Worm (Caenorhabditis elegans) whole organism, L4 larva: ENCODE results near the gene che-10.

ENCODE experiments used
- Y75B8A.6 ChIP-seq: fragments of 200-800 bp; sonication (Bioruptor generic); IDR thresholded peaks from 2 replicates; pipeline ENCODE4 v1.3.6; 2022; ENCODE audit warnings: missing genetic modification reagents, missing genetic modification characterization, missing compliant biosample characterization
- ZK546.5 ChIP-seq, 2 experiments: sonication (generic microtip); optimal IDR thresholded peaks; 2 replicates each; lab custom pipeline; 2017; ENCODE audit warnings: missing biosample characterization in 2 of 2, missing genetic modification characterization in 2 of 2
- aha-1 ChIP-seq: fragments of 150-350 bp; peaks from one replicate; lab custom pipeline; 2014; ENCODE audit warnings: missing biosample characterization, missing genetic modification characterization
- ceh-82 ChIP-seq: sonication (generic microtip); optimal IDR thresholded peaks from 2 replicates; lab custom pipeline; 2017; ENCODE audit warnings: missing biosample characterization, missing genetic modification characterization
- ctbp-1 ChIP-seq: fragments of 200-800 bp; sonication (Bioruptor generic); IDR thresholded peaks from 2 replicates; pipeline ENCODE4 v1.3.6; 2022; ENCODE audit warnings: missing genetic modification reagents, missing genetic modification characterization, missing compliant biosample characterization
- daf-16 ChIP-seq, 3 experiments: sonication (generic microtip); optimal IDR thresholded peaks; 2 replicates each; lab custom pipeline; 2016 to 2017; ENCODE audit warnings: missing genetic modification characterization in 3 of 3, missing genetic modification reagents in 3 of 3, mild to moderate bottlenecking in 2 of 3, missing compliant biosample characterization in 2 of 3, missing biosample characterization in 1 of 3, moderate library complexity in 1 of 3
- daf-8 ChIP-seq: fragments of 200-800 bp; sonication (Bioruptor generic); IDR thresholded peaks from 2 replicates; pipeline ENCODE4 v1.3.6; 2022; ENCODE audit warnings: missing genetic modification characterization, missing compliant biosample characterization
- dmd-8 ChIP-seq: fragments of 200-800 bp; sonication (Bioruptor generic); IDR thresholded peaks from 2 replicates; pipeline ENCODE4 v1.3.6; 2022; ENCODE audit warnings: missing genetic modification characterization, missing compliant biosample characterization
- duxl-1 ChIP-seq: sonication (generic microtip); optimal IDR thresholded peaks from 2 replicates; lab custom pipeline; 2016; ENCODE audit warnings: mild to moderate bottlenecking, missing genetic modification characterization, moderate library complexity, missing compliant biosample characterization; ENCODE audit not compliant: poor library complexity
- egl-27 ChIP-seq: sonication (generic microtip); optimal IDR thresholded peaks from 3 replicates; lab custom pipeline; 2017; ENCODE audit warnings: missing biosample characterization, missing genetic modification reagents, missing genetic modification characterization
- fos-1 ChIP-seq: fragments of 150-350 bp; optimal IDR thresholded peaks from 2 replicates; lab custom pipeline; 2014; ENCODE audit warnings: missing biosample characterization, missing genetic modification characterization
- hlh-11 ChIP-seq: fragments of 200-800 bp; sonication (Bioruptor generic); optimal IDR thresholded peaks from 2 replicates; lab custom pipeline; 2018; ENCODE audit warnings: mild to moderate bottlenecking, missing genetic modification characterization, missing compliant biosample characterization
- hmg-1.1 ChIP-seq: fragments of 200-800 bp; sonication (Bioruptor generic); IDR thresholded peaks from 2 replicates; pipeline ENCODE4 v1.3.6; 2022; ENCODE audit warnings: missing genetic modification reagents, missing genetic modification characterization, missing compliant biosample characterization
- jun-1 ChIP-seq: fragments of 150-350 bp; optimal IDR thresholded peaks from 2 replicates; lab custom pipeline; 2014; ENCODE audit warnings: missing biosample characterization, missing genetic modification reagents, missing genetic modification characterization
- lin-13 ChIP-seq: fragments of 150-350 bp; optimal IDR thresholded peaks from 2 replicates; lab custom pipeline; 2014; ENCODE audit warnings: missing biosample characterization, missing genetic modification reagents, missing genetic modification characterization
- lin-29 ChIP-seq: fragments of 200-800 bp; sonication (Bioruptor generic); IDR thresholded peaks from 2 replicates; pipeline ENCODE4 v1.3.6; 2022; ENCODE audit warnings: missing genetic modification reagents, missing genetic modification characterization, missing compliant biosample characterization
- lin-38 ChIP-seq: fragments of 200-800 bp; sonication (Bioruptor generic); IDR thresholded peaks from 2 replicates; pipeline ENCODE4 v1.3.6; 2022; ENCODE audit warnings: missing genetic modification reagents, missing genetic modification characterization, missing compliant biosample characterization
- nhr-10 ChIP-seq: fragments of 150-350 bp; optimal IDR thresholded peaks from 2 replicates; lab custom pipeline; 2014; ENCODE audit warnings: missing biosample characterization, missing genetic modification characterization
- nhr-25 ChIP-seq: sonication (generic microtip); optimal IDR thresholded peaks from 2 replicates; lab custom pipeline; 2017; ENCODE audit warnings: missing genetic modification characterization, mild to moderate bottlenecking, missing compliant biosample characterization, antibody characterized with exemption, moderate library complexity, borderline replicate concordance; ENCODE audit not compliant: insufficient read depth
- nhr-28 ChIP-seq: fragments of 150-350 bp; optimal IDR thresholded peaks from 2 replicates; lab custom pipeline; 2014; ENCODE audit warnings: missing biosample characterization, missing genetic modification characterization
- nhr-41 ChIP-seq: fragments of 200-800 bp; sonication (Bioruptor generic); IDR thresholded peaks from 2 replicates; pipeline ENCODE4 v1.3.6; 2022; ENCODE audit warnings: missing genetic modification reagents, missing genetic modification characterization, missing compliant biosample characterization
- nhr-76 ChIP-seq: fragments of 150-350 bp; optimal IDR thresholded peaks from 2 replicates; lab custom pipeline; 2014; ENCODE audit warnings: missing biosample characterization, missing genetic modification characterization
- nhr-77 ChIP-seq: fragments of 150-350 bp; optimal IDR thresholded peaks from 2 replicates; lab custom pipeline; 2014; ENCODE audit warnings: missing biosample characterization, missing genetic modification characterization
- pha-4 ChIP-seq, 2 experiments: fragments of 150-350 bp in 1 of 2; fragments of 200-800 bp in 1 of 2; sonication (Bioruptor generic) in 1 of 2; IDR thresholded peaks in 1 of 2; optimal IDR thresholded peaks in 1 of 2; 2 replicates each; pipeline versions ENCODE4 v1.3.6 to Lab custom; 2014 to 2022; ENCODE audit warnings: missing genetic modification characterization in 2 of 2, missing genetic modification reagents in 2 of 2, missing biosample characterization in 1 of 2, missing compliant biosample characterization in 1 of 2
- rbr-2 ChIP-seq: sonication (generic microtip); optimal IDR thresholded peaks from 2 replicates; lab custom pipeline; 2016; ENCODE audit warnings: missing genotype, missing genetic modification characterization, missing compliant biosample characterization
- sdz-12 ChIP-seq: fragments of 200-800 bp; sonication (Bioruptor generic); optimal IDR thresholded peaks from 2 replicates; lab custom pipeline; 2018; ENCODE audit warnings: mild to moderate bottlenecking, missing genetic modification characterization, missing compliant biosample characterization
- set-16 ChIP-seq: fragments of 200-800 bp; sonication (Bioruptor generic); IDR thresholded peaks from 2 replicates; pipeline ENCODE4 v1.3.6; 2022; ENCODE audit warnings: missing genetic modification reagents, missing genetic modification characterization, missing compliant biosample characterization
- skn-1 ChIP-seq: fragments of 150-350 bp; optimal IDR thresholded peaks from 2 replicates; lab custom pipeline; 2014; ENCODE audit warnings: missing biosample characterization, missing genetic modification characterization
- tra-1 ChIP-seq: fragments of 200-800 bp; sonication (Bioruptor generic); IDR thresholded peaks from 2 replicates; pipeline ENCODE4 v1.3.6; 2022; ENCODE audit warnings: missing genetic modification reagents, missing genetic modification characterization, missing compliant biosample characterization
- unc-39 ChIP-seq: sonication (generic microtip); optimal IDR thresholded peaks from 2 replicates; lab custom pipeline; 2017; ENCODE audit warnings: missing biosample characterization, missing genetic modification characterization
- unc-62 ChIP-seq, 3 experiments: fragments of 150-350 bp in 1 of 3; sonication (generic microtip); optimal IDR thresholded peaks in 2 of 3; peaks in 1 of 3; 1 replicate in 1 of 3; 2 replicates in 2 of 3; lab custom pipeline; 2014 to 2017; ENCODE audit warnings: missing biosample characterization in 3 of 3, missing genetic modification characterization in 3 of 3, missing genetic modification reagents in 3 of 3, missing genotype in 1 of 3
- zfp-2 ChIP-seq: sonication (generic microtip); optimal IDR thresholded peaks from 2 replicates; lab custom pipeline; 2016; ENCODE audit warnings: mild to moderate bottlenecking, missing genetic modification characterization, missing compliant biosample characterization
- zfp-3 ChIP-seq: fragments of 200-800 bp; sonication (Bioruptor generic); conservative IDR thresholded peaks from 2 replicates; pipeline ENCODE4 v1.3.6; 2022; ENCODE audit warnings: missing genetic modification reagents, missing genetic modification characterization, missing compliant biosample characterization

Gene che-10

DNA sequence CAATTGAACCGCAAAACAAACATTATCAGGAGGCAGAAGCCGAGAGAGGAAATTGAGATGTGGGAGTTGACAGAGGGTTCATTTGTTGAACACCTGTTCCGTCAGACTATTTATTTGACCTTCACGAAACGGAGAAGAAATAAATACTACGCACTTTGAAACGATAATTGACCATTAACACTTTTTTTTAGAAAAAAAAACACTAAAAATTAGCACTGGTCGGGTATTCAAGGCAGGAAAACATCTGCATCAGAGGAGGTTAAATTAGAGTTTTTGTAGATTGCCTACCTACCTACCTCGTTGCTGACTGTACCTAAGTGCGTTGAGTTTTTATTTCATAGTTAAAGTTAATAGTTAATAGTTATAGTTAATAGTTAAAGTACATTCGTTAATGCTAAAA is 11.9 kb upstream of the che-10 start:
- no peak for TF ChIP-seq tra-1 (GFP tag; lab: Robert Waterston, UW)
- TF ChIP-seq fos-1 (tag; lab: Kevin White, UChicago) = no peak
- TF ChIP-seq hlh-11 (tag; lab: Kevin White, UChicago) = no peak
- TF ChIP-seq nhr-25 (tag; lab: Kevin White, UChicago) = no peak
- TF ChIP-seq set-16 (GFP tag; lab: Robert Waterston, UW) = no peak
- peak in 1 of 2 experiments; percentile 97 for TF ChIP-seq unc-62 (GFP tag; optimal IDR thresholded peaks at IDR 0.05 in 1 of 2; lab: Kevin White, UChicago)
- TF ChIP-seq unc-62 (tag; optimal IDR thresholded peaks at IDR 0.05; lab: Kevin White, UChicago) = no peak
- no peak for TF ChIP-seq lin-29 (GFP tag; lab: Robert Waterston, UW)

DNA sequence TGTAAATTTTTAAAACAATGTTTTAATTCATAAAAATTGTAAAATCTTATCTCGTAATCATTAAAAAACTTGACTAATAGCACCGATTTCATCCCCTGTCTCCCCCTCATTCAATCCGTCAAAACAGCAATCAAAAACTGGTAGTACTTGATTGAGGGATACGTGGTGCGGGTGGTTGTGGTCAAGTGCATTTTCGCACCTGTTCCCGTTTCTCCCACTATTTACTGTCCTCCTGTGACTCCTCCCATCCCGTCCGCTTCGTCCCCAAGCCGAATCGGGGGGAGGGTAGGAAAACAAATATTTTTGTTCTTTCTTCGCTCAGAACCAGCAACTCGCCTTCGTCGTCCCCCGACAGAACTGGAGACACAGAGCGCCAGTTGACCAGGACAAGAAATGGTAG is 10.6 kb upstream of the che-10 start, which contains the start of gene lgc-27:
Gene lgc-27 (plus strand): TSS at position 301 of the 400 bp plus-strand sequence.
- TF ChIP-seq ceh-82 (tag; lab: Kevin White, UChicago) = no peak
- TF ChIP-seq Y75B8A.6 = no peak
- TF ChIP-seq fos-1 (tag; lab: Kevin White, UChicago) = no peak
- TF ChIP-seq lin-38 (GFP tag; lab: Robert Waterston, UW) = no peak
- no peak for TF ChIP-seq set-16 (GFP tag; lab: Robert Waterston, UW)
- no peak for TF ChIP-seq zfp-3 (GFP tag; lab: Robert Waterston, UW)
- no peak for TF ChIP-seq lin-13
- TF ChIP-seq skn-1 (tag; lab: Kevin White, UChicago) = no peak
- no peak for TF ChIP-seq nhr-76 (tag; lab: Kevin White, UChicago)
- TF ChIP-seq ZK546.5 (tag; optimal IDR thresholded peaks at IDR 0.05; lab: Kevin White, UChicago) = no peak
- TF ChIP-seq rbr-2 = no peak
- TF ChIP-seq daf-8 (GFP tag; lab: Robert Waterston, UW) = no peak

DNA sequence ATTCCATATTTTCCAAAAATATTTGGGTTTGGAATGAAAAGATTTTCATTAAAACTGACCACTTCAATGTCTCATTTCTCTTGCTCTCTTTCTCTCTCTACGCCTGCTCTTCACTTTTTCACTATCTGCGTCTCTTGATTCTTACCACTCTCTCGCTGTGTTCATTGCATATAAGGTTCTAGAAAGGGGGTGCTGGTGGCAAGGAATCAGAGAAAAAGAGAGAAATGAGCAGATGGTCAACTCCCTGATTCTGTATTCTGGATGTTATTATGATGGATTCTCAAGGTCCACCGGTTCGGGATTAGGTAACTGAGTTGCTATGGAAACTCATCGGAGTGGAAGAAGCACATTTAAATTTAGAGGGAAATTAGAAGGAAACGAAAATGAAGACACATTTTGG is 2.6 kb upstream of the che-10 start:
- TF ChIP-seq set-16 (GFP tag; lab: Robert Waterston, UW) (no peak), zfp-3 (GFP tag; lab: Robert Waterston, UW) (no peak), hmg-1.1 (GFP tag; lab: Robert Waterston, UW) (no peak), jun-1 (tag; lab: Kevin White, UChicago) (no peak)

DNA sequence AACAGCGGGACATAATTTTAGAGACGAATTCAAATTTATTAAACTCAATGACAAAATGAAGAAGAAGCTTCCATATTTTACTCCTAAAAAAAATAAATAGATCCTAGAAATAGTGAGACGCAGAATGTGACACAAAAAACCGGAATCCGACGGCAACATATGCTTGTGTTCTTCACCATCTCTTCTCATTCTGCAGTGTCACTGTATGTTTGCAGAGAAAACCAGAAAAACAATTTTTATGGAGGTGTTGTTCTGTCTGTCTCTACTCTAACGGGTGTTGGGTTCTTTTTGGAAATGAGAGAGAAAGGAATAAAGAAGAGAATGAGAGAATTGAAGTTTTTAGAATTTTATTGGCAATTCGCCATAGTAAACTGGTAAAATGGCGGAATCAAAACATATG is 750 bp upstream of the che-10 start:
- TF ChIP-seq nhr-41 (GFP tag; lab: Robert Waterston, UW) (no peak), egl-27 (tag; lab: Kevin White, UChicago) (no peak), hlh-11 (tag; lab: Kevin White, UChicago) (no peak), nhr-77 (tag; lab: Kevin White, UChicago) (no peak), sdz-12 (GFP tag; lab: Kevin White, UChicago) (no peak), lin-29 (GFP tag; lab: Robert Waterston, UW) (no peak), duxl-1 (tag; lab: Kevin White, UChicago) (no peak), ctbp-1 (GFP tag; lab: Robert Waterston, UW) (no peak), daf-16 (GFP tag; optimal IDR thresholded peaks at IDR 0.05; lab: Kevin White, UChicago) (no peak), daf-16 (tag; optimal IDR thresholded peaks at IDR 0.05; lab: Kevin White, UChicago) (peak; percentile 74), dmd-8 (GFP tag; lab: Robert Waterston, UW) (no peak), zfp-2 (tag; lab: Kevin White, UChicago) (no peak), nhr-10 (tag; lab: Kevin White, UChicago) (no peak), aha-1 (peak; percentile 15), pha-4 (GFP tag; IDR thresholded peaks at IDR 0.05; lab: Robert Waterston, UW) (no peak), pha-4 (tag; optimal IDR thresholded peaks at IDR 0.05; lab: Kevin White, UChicago) (no peak), nhr-28 (tag; lab: Kevin White, UChicago) (peak; percentile 49), unc-39 (tag; lab: Kevin White, UChicago) (no peak)
